Worm (Caenorhabditis elegans) whole organism, L4 larva: ENCODE results near the gene F08H9.3.

Experiments
- ama-1 ChIP-seq: fragments of 150-350 bp; optimal IDR thresholded peaks from 2 replicates; lab custom pipeline; 2014; ENCODE audit warnings: inconsistent platforms, mixed read lengths
- lin-39 ChIP-seq: fragments of 150-350 bp; optimal IDR thresholded peaks from 2 replicates; lab custom pipeline; 2014; ENCODE audit warnings: missing biosample characterization, missing genetic modification reagents, missing genetic modification characterization
- mes-2 ChIP-seq: sonication (generic microtip); optimal IDR thresholded peaks from 2 replicates; lab custom pipeline; 2016; ENCODE audit warnings: missing genotype, mild to moderate bottlenecking, missing genetic modification characterization, missing compliant biosample characterization; ENCODE audit not compliant: poor library complexity, severe bottlenecking

ce11 chrV:14428865-14429264 is 34.3 kb downstream of the F08H9.3 start, which contains the start of gene F23B12.1:
- no peak for TF ChIP-seq ama-1 (lab: Kevin White, UChicago)
- TF ChIP-seq lin-39, result no peak
- no peak for TF ChIP-seq mes-2 (tag; lab: Kevin White, UChicago)
